Worm (Caenorhabditis elegans): ENCODE data around the gene exos-9.

- TF ChIP-seq snpc-4 (tag; optimal IDR thresholded peaks at IDR 0.05) = no peak
- TF ChIP-seq nhr-28 (tag; optimal IDR thresholded peaks at IDR 0.05) = no peak
- no peak for TF ChIP-seq ztf-11 (tag; optimal IDR thresholded peaks at IDR 0.05)
- TF ChIP-seq bed-3 (GFP tag; optimal IDR thresholded peaks at IDR 0.05) = no peak
- no peak for TF ChIP-seq elt-1 (tag; optimal IDR thresholded peaks at IDR 0.05; ENCODE audit: borderline replicate concordance, insufficient read depth)
- no peak for TF ChIP-seq mep-1 (tag; optimal IDR thresholded peaks at IDR 0.05)
- no peak for TF ChIP-seq nhr-237 (tag; optimal IDR thresholded peaks at IDR 0.05)
- TF ChIP-seq nhr-76 (tag; optimal IDR thresholded peaks at IDR 0.05) = no peak
- no peak for TF ChIP-seq hlh-1 (tag; optimal IDR thresholded peaks at IDR 0.05)
These were observed 34.9 kb upstream of the exos-9 start, which contains the start of gene adr-2 for ce11 chrIII:7232782-7233181.
